Worm (Caenorhabditis elegans): ENCODE measurements around the gene Y81B9A.3.
A peak's percentile ranks its signal among the peaks of the same experiment; 100 is the strongest.

DNA sequence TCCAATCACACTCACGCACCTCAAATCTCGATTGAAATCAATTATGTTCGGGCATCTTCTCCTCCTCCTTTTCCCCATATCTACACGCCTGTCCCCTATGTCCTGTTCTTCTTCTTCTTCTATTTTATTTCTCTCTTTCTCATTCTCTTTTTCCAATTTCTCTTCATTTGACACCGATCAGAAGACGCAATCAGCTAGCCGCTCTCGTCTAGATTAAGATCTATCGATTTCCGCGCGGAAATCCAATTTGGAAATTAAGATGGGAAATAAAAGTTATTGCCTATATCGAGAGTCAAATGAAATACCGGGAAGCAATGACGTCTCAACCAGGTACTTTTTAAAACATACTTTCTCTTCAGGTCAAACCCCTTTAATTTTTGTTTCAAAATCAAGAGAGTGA is 46.2 kb downstream of the Y81B9A.3 start:
- TF ChIP-seq unc-62 (GFP tag; optimal IDR thresholded peaks at IDR 0.05) (peak; percentile 27), lin-32 (GFP tag; optimal IDR thresholded peaks at IDR 0.05) (no peak), nhr-76 (tag; optimal IDR thresholded peaks at IDR 0.05) (no peak)

All from whole organism, mixed stage, embryonic.